Worm (Caenorhabditis elegans) whole organism, L4/young adult: ENCODE measurements around the gene C09F12.3.

Experiments
- dao-5 ChIP-seq: sonication (generic microtip); optimal IDR thresholded peaks from 2 replicates; lab custom pipeline; 2016; ENCODE audit warnings: missing genotype, missing genetic modification characterization, moderate library complexity, missing compliant biosample characterization
- him-1 ChIP-seq: sonication (generic microtip); optimal IDR thresholded peaks from 2 replicates; lab custom pipeline; 2016; ENCODE audit warnings: missing genotype, missing genetic modification reagents, missing genetic modification characterization, missing compliant biosample characterization

- TF ChIP-seq dao-5 (no peak), him-1 (tag; lab: Kevin White, UChicago) (no peak)
Measured at ce11 chrX:11003701-11004100, 39.0 kb downstream of the C09F12.3 start.
